Worm (Caenorhabditis elegans): ENCODE measurements around the gene arrd-13.

DNA sequence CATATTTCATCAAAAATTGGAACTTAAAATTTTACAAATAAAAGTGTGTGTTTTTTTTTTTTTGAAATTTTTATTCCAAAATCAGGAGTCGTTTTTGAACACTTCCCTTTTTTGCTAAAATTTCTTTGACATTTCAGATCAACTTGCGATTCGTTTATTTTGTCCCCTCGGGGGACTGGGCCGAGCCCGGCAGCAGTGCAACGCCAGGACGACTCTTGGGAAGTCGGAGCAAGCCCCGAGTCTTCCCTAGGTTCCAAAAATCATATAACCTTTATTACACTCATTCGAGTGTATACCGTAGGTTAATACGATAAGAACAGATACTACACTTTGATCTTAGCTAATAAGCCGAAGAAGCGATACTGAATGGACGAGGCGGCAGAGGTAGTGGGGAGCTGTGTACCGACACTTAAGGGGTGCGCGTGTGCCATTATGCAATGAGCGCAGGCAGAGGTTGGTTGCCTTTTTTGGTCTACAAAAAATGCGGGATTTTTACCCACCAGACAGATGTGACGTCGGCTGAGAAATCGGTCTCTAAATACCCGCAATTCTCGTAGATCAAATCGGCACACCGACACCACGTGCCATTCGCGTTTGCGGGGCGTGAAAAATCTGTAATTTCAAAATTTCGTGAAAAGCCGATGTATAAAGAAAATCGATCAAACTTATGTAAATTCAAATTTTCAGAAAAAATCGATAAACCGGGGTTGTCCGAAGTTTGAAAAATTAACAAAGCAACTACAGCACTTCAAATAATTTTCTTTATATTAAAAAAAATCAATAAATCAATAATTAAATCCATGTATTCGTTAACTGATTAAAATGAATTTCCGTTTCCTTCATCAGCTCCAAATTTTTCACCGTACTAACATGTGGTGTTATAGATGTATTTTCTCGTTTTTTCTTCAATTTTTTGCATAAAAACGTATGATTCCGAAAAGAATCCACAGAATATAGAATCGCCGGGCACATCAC is 40.5 kb upstream of the arrd-13 start:
- TF ChIP-seq unc-62 (GFP tag; optimal IDR thresholded peaks at IDR 0.05) = no peak
- TF ChIP-seq unc-120 (tag; optimal IDR thresholded peaks at IDR 0.05; ENCODE audit: poor library complexity, severe bottlenecking) = no peak
- TF ChIP-seq nhr-237 (tag; optimal IDR thresholded peaks at IDR 0.05) = no peak
- TF ChIP-seq elt-3 (tag; optimal IDR thresholded peaks at IDR 0.05) = no peak
- no peak for TF ChIP-seq sptf-1 (tag; optimal IDR thresholded peaks at IDR 0.05)
- TF ChIP-seq nhr-76 (tag; optimal IDR thresholded peaks at IDR 0.05) = no peak
- TF ChIP-seq unc-39 (tag; optimal IDR thresholded peaks at IDR 0.05) = no peak
- TF ChIP-seq nhr-2 (tag; optimal IDR thresholded peaks at IDR 0.05) = no peak
- TF ChIP-seq sem-2 (GFP tag; optimal IDR thresholded peaks at IDR 0.05) = no peak
- no peak for TF ChIP-seq pha-4 (tag; optimal IDR thresholded peaks at IDR 0.05)
- no peak for TF ChIP-seq ham-2 (GFP tag; optimal IDR thresholded peaks at IDR 0.05)
- no peak for TF ChIP-seq zip-8 (tag; optimal IDR thresholded peaks at IDR 0.05)

All from whole organism, mixed stage, embryonic.